Fruit fly (Drosophila melanogaster): ENCODE results near the gene Nup43.

dm6 chr3R:18385593-18385992 is 19.2 kb downstream of the Nup43 start, which contains the start of gene cona:
- no peak for TF ChIP-seq usp (GFP tag; optimal IDR thresholded peaks at IDR 0.05)
- TF ChIP-seq lola (GFP tag; optimal IDR thresholded peaks at IDR 0.05): no peak
- no peak for TF ChIP-seq OdsH (GFP tag; optimal IDR thresholded peaks at IDR 0.05)
- no peak for TF ChIP-seq br (GFP tag; optimal IDR thresholded peaks at IDR 0.05)
- TF ChIP-seq Rel (GFP tag; optimal IDR thresholded peaks at IDR 0.05): no peak
- TF ChIP-seq Rel (tag; optimal IDR thresholded peaks at IDR 0.05): no peak
- no peak for TF ChIP-seq brk (GFP tag; optimal IDR thresholded peaks at IDR 0.05)
- no peak for TF ChIP-seq h (GFP tag; optimal IDR thresholded peaks at IDR 0.05)
- TF ChIP-seq Myc (optimal IDR thresholded peaks at IDR 0.05): no peak
- TF ChIP-seq psq (GFP tag; optimal IDR thresholded peaks at IDR 0.05): no peak
- TF ChIP-seq CrebA (GFP tag; optimal IDR thresholded peaks at IDR 0.05; ENCODE audit: borderline replicate concordance): no peak
- TF ChIP-seq dmrt93B (GFP tag; optimal IDR thresholded peaks at IDR 0.05): no peak
- no peak for TF ChIP-seq Jra (GFP tag; optimal IDR thresholded peaks at IDR 0.05)
